Worm (Caenorhabditis elegans) whole organism, young adult: ENCODE measurements around the gene F20D6.5.
"Not testable (repeated sequence)": the region's sequence is repeated elsewhere in the genome, so short reads cannot be mapped to it uniquely, and the experiment has no call there.

Experiments
- T26A5.8 ChIP-seq: sonication (generic microtip); optimal IDR thresholded peaks from 2 replicates; lab custom pipeline; 2016; ENCODE audit warnings: missing genetic modification characterization, missing compliant biosample characterization
- pha-4 ChIP-seq: fragments of 150-350 bp; sonication (generic microtip); optimal IDR thresholded peaks from 2 replicates; lab custom pipeline; 2014; ENCODE audit warnings: missing biosample characterization, missing genetic modification reagents, missing genetic modification characterization
- xnd-1 ChIP-seq: sonication (generic microtip); optimal IDR thresholded peaks from 2 replicates; lab custom pipeline; 2016; ENCODE audit warnings: missing genotype, missing genetic modification reagents, missing genetic modification characterization, missing compliant biosample characterization

DNA sequence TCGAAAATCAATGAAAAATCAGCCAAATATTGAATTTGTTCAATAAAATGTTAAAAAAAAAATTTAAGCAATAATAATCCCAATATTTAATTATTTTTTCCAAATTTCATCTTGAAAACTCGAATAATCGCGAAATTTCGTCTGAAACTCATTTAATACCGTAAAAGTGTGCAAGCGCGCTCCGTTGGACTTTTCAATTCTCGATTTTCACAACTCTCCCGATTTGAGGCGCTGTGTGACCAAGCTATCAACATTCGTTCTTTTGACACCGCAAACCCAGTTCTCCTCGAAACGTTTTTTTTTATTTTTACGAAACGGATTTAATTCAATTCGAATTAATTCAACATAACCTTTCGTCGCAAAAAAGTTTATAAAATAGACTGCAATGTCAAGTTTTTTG is 19.0 kb downstream of the F20D6.5 start:
- TF ChIP-seq xnd-1; pha-4 (tag; lab: Kevin White, UChicago); T26A5.8 (tag; lab: Kevin White, UChicago): not testable (repeated sequence)
